Worm (Caenorhabditis elegans): ENCODE results near the gene ZK402.5.

The ZK402.5 gene

DNA sequence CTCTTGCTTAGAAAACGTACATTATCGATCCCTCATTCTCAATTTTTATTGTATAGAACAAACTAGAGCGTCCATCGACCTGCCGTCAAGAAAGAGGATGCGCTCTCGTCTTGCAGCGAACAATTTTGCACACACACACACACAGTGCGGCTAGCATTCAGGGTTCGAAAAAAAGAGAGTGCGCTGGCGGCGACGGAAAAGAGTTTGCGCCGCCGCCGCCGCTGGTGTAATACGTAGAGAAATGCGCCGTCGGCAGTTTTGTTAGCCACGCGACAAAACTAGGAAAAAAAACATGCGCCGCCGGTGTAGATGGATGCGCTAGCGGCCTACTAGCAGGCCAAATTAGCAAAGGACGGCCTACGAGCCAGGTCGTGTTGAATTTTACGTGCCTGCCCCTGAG, 17.6 kb downstream of the ZK402.5 start:
- TF ChIP-seq set-16 (GFP tag; IDR thresholded peaks at IDR 0.05) (0 out of 2 replicates have a peak, but pooled peaks have one; percentile 15), fos-1 (tag; optimal IDR thresholded peaks at IDR 0.05) (no peak), egl-43 (GFP tag; IDR thresholded peaks at IDR 0.05) (peak; percentile 30; the same call in 1 of the 2 replicates)

DNA sequence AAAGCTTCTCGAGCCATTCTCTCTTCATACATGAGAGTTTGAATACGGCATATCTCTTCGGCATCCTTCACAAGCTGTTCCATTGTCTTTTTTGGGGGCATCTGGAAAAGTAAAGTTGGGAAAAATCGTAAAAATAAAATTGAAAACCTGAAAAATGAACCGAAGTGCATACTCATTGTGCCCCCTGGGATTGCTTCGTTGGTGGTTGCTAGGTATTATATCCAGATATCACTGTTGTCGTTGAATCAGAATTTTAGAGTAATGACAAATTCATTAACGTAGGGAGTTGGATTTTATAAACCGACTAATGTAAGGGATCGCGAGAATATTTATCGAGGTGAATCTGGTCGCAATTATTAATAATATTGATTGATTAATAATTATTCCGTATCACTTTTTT, 19.6 kb downstream of the ZK402.5 start, which contains the start of gene F56C3.10:
Gene F56C3.10, minus strand, starts transcription at position 101 of the 400 bp plus-strand sequence.
- TF ChIP-seq dmd-9 (GFP tag; IDR thresholded peaks at IDR 0.05) (no peak), nhr-25 (tag; optimal IDR thresholded peaks at IDR 0.05; ENCODE audit: borderline replicate concordance, insufficient read depth) (no peak), jun-1 (tag; optimal IDR thresholded peaks at IDR 0.05) (no peak), cey-2 (tag; optimal IDR thresholded peaks at IDR 0.05; ENCODE audit: borderline replicate concordance, insufficient read depth) (no peak), sdz-12 (GFP tag; optimal IDR thresholded peaks at IDR 0.05) (no peak), mdt-29 (GFP tag; IDR thresholded peaks at IDR 0.05) (no peak), nhr-76 (tag; optimal IDR thresholded peaks at IDR 0.05) (no peak), ceh-82 (tag; optimal IDR thresholded peaks at IDR 0.05) (no peak), ceh-20 (GFP tag; IDR thresholded peaks at IDR 0.05) (no peak), gei-8 (GFP tag; optimal IDR thresholded peaks at IDR 0.05) (no peak), F49E8.2 (tag; optimal IDR thresholded peaks at IDR 0.05; ENCODE audit: borderline replicate concordance) (no peak), dpl-1 (GFP tag; optimal IDR thresholded peaks at IDR 0.05) (no peak), lsy-2 (tag; optimal IDR thresholded peaks at IDR 0.05) (no peak), mxl-2 (GFP tag; conservative IDR thresholded peaks at IDR 0.05) (no peak), zfp-3 (GFP tag; conservative IDR thresholded peaks at IDR 0.05) (no peak), nhr-28 (tag; optimal IDR thresholded peaks at IDR 0.05) (no peak), zip-2 (tag; optimal IDR thresholded peaks at IDR 0.05) (no peak), saeg-2 (GFP tag; IDR thresholded peaks at IDR 0.05) (no peak), madf-5 (GFP tag; IDR thresholded peaks at IDR 0.05) (no peak)

DNA sequence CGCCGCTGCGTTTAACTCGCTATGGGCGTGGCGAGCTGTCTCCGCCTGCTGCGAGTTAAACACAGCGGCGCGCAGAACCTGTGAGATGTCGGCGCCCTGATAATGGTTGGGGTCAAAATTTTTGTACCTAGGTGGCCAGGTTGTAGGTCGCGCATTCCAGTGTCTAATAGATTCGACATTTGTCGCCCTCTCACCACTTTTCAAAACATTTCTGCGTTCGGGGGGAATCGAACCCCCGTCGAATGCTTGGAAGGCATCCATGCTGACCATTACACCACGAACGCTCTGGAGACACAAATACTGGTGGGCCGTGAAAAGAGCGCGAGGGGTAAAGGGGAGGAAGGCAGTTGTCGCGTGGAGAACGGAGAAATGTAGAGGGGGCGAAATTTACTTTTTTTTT, 21.8 kb downstream of the ZK402.5 start:
- TF ChIP-seq F26F4.8 (GFP tag; conservative IDR thresholded peaks at IDR 0.05) = peak; percentile 75; the same call in 1 of the 2 replicates
- TF ChIP-seq rbr-2 (tag; optimal IDR thresholded peaks at IDR 0.05) = peak; percentile 80
- peak; percentile 74 for TF ChIP-seq Y5F2A.4 (GFP tag; optimal IDR thresholded peaks at IDR 0.05)
- peak; percentile 88 for TF ChIP-seq vab-7 (GFP tag; IDR thresholded peaks at IDR 0.05)
- TF ChIP-seq mes-2 (tag; optimal IDR thresholded peaks at IDR 0.05; ENCODE audit: poor library complexity, severe bottlenecking) = peak; percentile 83
- TF ChIP-seq sdz-12 (GFP tag; optimal IDR thresholded peaks at IDR 0.05) = no peak
- peak; percentile 18 for TF ChIP-seq gei-8 (GFP tag; optimal IDR thresholded peaks at IDR 0.05)
- no peak for TF ChIP-seq ztf-11 (tag; optimal IDR thresholded peaks at IDR 0.05)
- TF ChIP-seq aly-2 (tag; optimal IDR thresholded peaks at IDR 0.05) = no peak
- TF ChIP-seq daf-19 (GFP tag; conservative IDR thresholded peaks at IDR 0.05) = no peak
- TF ChIP-seq unc-130 (GFP tag; optimal IDR thresholded peaks at IDR 0.05) = peak; percentile 6
- TF ChIP-seq snpc-4 (tag; optimal IDR thresholded peaks at IDR 0.05) = peak; percentile 2
- TF ChIP-seq ctbp-1 (GFP tag; IDR thresholded peaks at IDR 0.05) = peak; percentile 78
- no peak for TF ChIP-seq daf-8 (GFP tag; IDR thresholded peaks at IDR 0.05)
- TF ChIP-seq egl-27 (tag; optimal IDR thresholded peaks at IDR 0.05) = no peak
- peak; percentile 56 for TF ChIP-seq lir-3 (tag; optimal IDR thresholded peaks at IDR 0.05)
- no peak for TF ChIP-seq unc-39 (tag; optimal IDR thresholded peaks at IDR 0.05)
- no peak for TF ChIP-seq lin-15B (tag; optimal IDR thresholded peaks at IDR 0.05)
- no peak for TF ChIP-seq ceh-44 (GFP tag; IDR thresholded peaks at IDR 0.05)
- peak; percentile 67 for TF ChIP-seq nhr-48 (tag; optimal IDR thresholded peaks at IDR 0.05)
- peak; percentile 74 for TF ChIP-seq snpc-1.2 (GFP tag; IDR thresholded peaks at IDR 0.05)
- no peak for TF ChIP-seq ZK546.5 (tag; optimal IDR thresholded peaks at IDR 0.05)
- peak; percentile 30 for TF ChIP-seq nhr-77 (tag; optimal IDR thresholded peaks at IDR 0.05)
- TF ChIP-seq mep-1 (tag; optimal IDR thresholded peaks at IDR 0.05) = peak; percentile 82
- peak; percentile 73 for TF ChIP-seq Y48G9A.11 (GFP tag; IDR thresholded peaks at IDR 0.05)
- TF ChIP-seq dve-1 (tag; optimal IDR thresholded peaks at IDR 0.05; ENCODE audit: insufficient read depth) = peak; percentile 43
- TF ChIP-seq nhr-25 (tag; optimal IDR thresholded peaks at IDR 0.05; ENCODE audit: borderline replicate concordance, insufficient read depth) = no peak
- peak; percentile 75; the same call in 1 of the 2 replicates for TF ChIP-seq Y75B8A.6 (GFP tag; IDR thresholded peaks at IDR 0.05)
- TF ChIP-seq spr-1 (tag; optimal IDR thresholded peaks at IDR 0.05) = peak; percentile 53
- TF ChIP-seq lin-39 (tag; optimal IDR thresholded peaks at IDR 0.05) = no peak
